Fruit fly (Drosophila melanogaster): Measurements from ENCODE around the gene Dref.

The Dref gene

dm6 chr2L:9947265-9947664, 19.8 kb downstream of the Dref start, which contains the start of gene CG5853 (continued):
- TF ChIP-seq Trl (optimal IDR thresholded peaks at IDR 0.05) (no peak), Trl (GFP tag; optimal IDR thresholded peaks at IDR 0.05) (no peak), bsh (GFP tag; optimal IDR thresholded peaks at IDR 0.05) (no peak), zfh1 (GFP tag; IDR thresholded peaks at IDR 0.05) (no peak), CG1602 (GFP tag; optimal IDR thresholded peaks at IDR 0.05) (no peak), CG8765 (GFP tag; IDR thresholded peaks at IDR 0.05) (no peak), vvl (GFP tag; IDR thresholded peaks at IDR 0.05) (no peak), CG10274 (GFP tag; optimal IDR thresholded peaks at IDR 0.05) (no peak), CG2199 (GFP tag; IDR thresholded peaks at IDR 0.05) (no peak), Mad (GFP tag; optimal IDR thresholded peaks at IDR 0.05) (no peak), ftz-f1 (GFP tag; optimal IDR thresholded peaks at IDR 0.05) (peak; percentile 35), crc (GFP tag; optimal IDR thresholded peaks at IDR 0.05) (no peak), D19B (GFP tag; optimal IDR thresholded peaks at IDR 0.05) (no peak), Dp (GFP tag; optimal IDR thresholded peaks at IDR 0.05) (no peak), CG3065 (GFP tag; optimal IDR thresholded peaks at IDR 0.05) (no peak), CG11398 (GFP tag; optimal IDR thresholded peaks at IDR 0.05) (no peak), Hey (tag; optimal IDR thresholded peaks at IDR 0.05) (peak; percentile 66), CG11723 (GFP tag; optimal IDR thresholded peaks at IDR 0.05) (no peak), CG10959 (GFP tag; IDR thresholded peaks at IDR 0.05) (no peak), CG8478 (optimal IDR thresholded peaks at IDR 0.05) (no peak), Stat92E (GFP tag; optimal IDR thresholded peaks at IDR 0.05) (no peak), Dad (GFP tag; optimal IDR thresholded peaks at IDR 0.05) (no peak), CG1233 (GFP tag; optimal IDR thresholded peaks at IDR 0.05) (no peak), crol (GFP tag; IDR thresholded peaks at IDR 0.05) (no peak), ap (GFP tag; IDR thresholded peaks at IDR 0.05) (no peak), CG5245 (GFP tag; optimal IDR thresholded peaks at IDR 0.05) (no peak), peb (GFP tag; IDR thresholded peaks at IDR 0.05) (no peak), gro (GFP tag; optimal IDR thresholded peaks at IDR 0.05) (no peak), MESR4 (GFP tag; optimal IDR thresholded peaks at IDR 0.05) (no peak), CG8359 (GFP tag; optimal IDR thresholded peaks at IDR 0.05; ENCODE audit: borderline replicate concordance) (no peak), Gsc (GFP tag; IDR thresholded peaks at IDR 0.05) (no peak), CG4360 (GFP tag; IDR thresholded peaks at IDR 0.05) (no peak), CG4707 (GFP tag; optimal IDR thresholded peaks at IDR 0.05) (no peak), HmgD (GFP tag; optimal IDR thresholded peaks at IDR 0.05) (no peak), Fer1 (GFP tag; optimal IDR thresholded peaks at IDR 0.05) (no peak), Kr (GFP tag; optimal IDR thresholded peaks at IDR 0.05) (no peak), chm (GFP tag; IDR thresholded peaks at IDR 0.05) (no peak), CG8281 (tag; optimal IDR thresholded peaks at IDR 0.05) (no peak), CG10543 (GFP tag; optimal IDR thresholded peaks at IDR 0.05) (peak; percentile 78), CG17829 (tag; optimal IDR thresholded peaks at IDR 0.05) (no peak), HLH54F (GFP tag; optimal IDR thresholded peaks at IDR 0.05) (no peak), CG7357 (GFP tag; IDR thresholded peaks at IDR 0.05) (no peak), ac (GFP tag; optimal IDR thresholded peaks at IDR 0.05) (no peak), da (GFP tag; optimal IDR thresholded peaks at IDR 0.05) (no peak), CG11247 (GFP tag; IDR thresholded peaks at IDR 0.05) (0 out of 2 replicates have a peak, but pooled peaks have one; percentile 40), cg (GFP tag; optimal IDR thresholded peaks at IDR 0.05) (peak; percentile 39), odd (GFP tag; optimal IDR thresholded peaks at IDR 0.05) (no peak), Myb (GFP tag; optimal IDR thresholded peaks at IDR 0.05) (no peak), nerfin-1 (tag; optimal IDR thresholded peaks at IDR 0.05) (no peak), dan (GFP tag; IDR thresholded peaks at IDR 0.05) (no peak), CG1792 (GFP tag; optimal IDR thresholded peaks at IDR 0.05) (no peak), Tbp (GFP tag; optimal IDR thresholded peaks at IDR 0.05) (no peak), Hsf (GFP tag; optimal IDR thresholded peaks at IDR 0.05) (no peak), Mes4 (GFP tag; optimal IDR thresholded peaks at IDR 0.05) (no peak)

Measured in whole organism, embryonic.